Fruit fly (Drosophila melanogaster) whole organism, embryonic: ENCODE measurements around the gene Strip.

Experiments
- Asciz ChIP-seq: fragments of 200-800 bp; sonication (Bioruptor generic); optimal IDR thresholded peaks from 2 replicates; lab custom pipeline; 2017; ENCODE audit warnings: missing biosample characterization, mild to moderate bottlenecking, missing genetic modification characterization, missing genetic modification reagents
- B-H2 ChIP-seq: fragments of 200-800 bp; sonication (Bioruptor generic); optimal IDR thresholded peaks from 2 replicates; lab custom pipeline; 2018; ENCODE audit warnings: missing biosample characterization, mild to moderate bottlenecking, missing genetic modification characterization
- Bgb ChIP-seq: fragments of 200-800 bp; sonication (Bioruptor generic); IDR thresholded peaks from 2 replicates; pipeline ENCODE4 v1.3.6; 2022; ENCODE audit warnings: missing biosample characterization, missing genetic modification characterization; ENCODE audit not compliant: partially characterized antibody
- CG11504 ChIP-seq: fragments of 200-800 bp; sonication (Bioruptor generic); optimal IDR thresholded peaks from 3 replicates; lab custom pipeline; 2019; ENCODE audit warnings: missing biosample characterization, mild to moderate bottlenecking, missing genetic modification characterization, moderate library complexity
- CG12219 ChIP-seq: fragments of 200-800 bp; sonication (Bioruptor generic); optimal IDR thresholded peaks from 3 replicates; lab custom pipeline; 2018; ENCODE audit warnings: missing biosample characterization, mild to moderate bottlenecking, missing genetic modification characterization
- CG12942 ChIP-seq: fragments of 200-800 bp; sonication (Bioruptor generic); optimal IDR thresholded peaks from 3 replicates; lab custom pipeline; 2016; ENCODE audit warnings: missing biosample characterization, missing genetic modification characterization
- CG13123 ChIP-seq: fragments of 200-800 bp; sonication (Bioruptor generic); optimal IDR thresholded peaks from 2 replicates; lab custom pipeline; 2016; ENCODE audit warnings: missing biosample characterization, missing genetic modification characterization
- CG14965 ChIP-seq: fragments of 200-800 bp; sonication (Bioruptor generic); optimal IDR thresholded peaks from 2 replicates; lab custom pipeline; 2016; ENCODE audit warnings: missing biosample characterization, missing genetic modification characterization, borderline replicate concordance
- CG15269 ChIP-seq: fragments of 200-800 bp; sonication (Bioruptor generic); optimal IDR thresholded peaks from 2 replicates; lab custom pipeline; 2018; ENCODE audit warnings: missing biosample characterization, mild to moderate bottlenecking, missing genetic modification characterization, moderate library complexity
- CG16779 ChIP-seq: fragments of 200-800 bp; sonication (Bioruptor generic); IDR thresholded peaks from 2 replicates; pipeline ENCODE4 v1.3.6; 2022; ENCODE audit warnings: missing biosample characterization, missing genetic modification characterization
- CG18476 ChIP-seq: fragments of 200-800 bp; sonication (Bioruptor generic); optimal IDR thresholded peaks from 2 replicates; lab custom pipeline; 2016; ENCODE audit warnings: missing biosample characterization, mild to moderate bottlenecking, missing genetic modification characterization
- CG2129 ChIP-seq: fragments of 200-800 bp; sonication (Bioruptor generic); IDR thresholded peaks from 2 replicates; pipeline ENCODE4 v1.3.6; 2022; ENCODE audit warnings: missing biosample characterization, missing genetic modification characterization; ENCODE audit not compliant: partially characterized antibody
- CG31365 ChIP-seq: fragments of 200-800 bp; sonication (Bioruptor generic); optimal IDR thresholded peaks from 2 replicates; lab custom pipeline; 2018; ENCODE audit warnings: missing biosample characterization, mild to moderate bottlenecking, missing genetic modification characterization
- CG33213 ChIP-seq: fragments of 200-800 bp; sonication (Bioruptor generic); optimal IDR thresholded peaks from 3 replicates; lab custom pipeline; 2016; ENCODE audit warnings: missing biosample characterization, missing genetic modification characterization
- CG4424 ChIP-seq: fragments of 200-800 bp; sonication (Bioruptor generic); optimal IDR thresholded peaks from 3 replicates; lab custom pipeline; 2016; ENCODE audit warnings: missing biosample characterization, missing genetic modification characterization
- CG6175 ChIP-seq: fragments of 200-800 bp; sonication (Bioruptor generic); IDR thresholded peaks from 3 replicates; pipeline ENCODE4 v1.3.6; 2022; ENCODE audit warnings: missing biosample characterization, missing genetic modification characterization
- CG8765 ChIP-seq: fragments of 200-800 bp; sonication (Bioruptor generic); IDR thresholded peaks from 2 replicates; pipeline ENCODE4 v1.3.6; 2022; ENCODE audit warnings: missing biosample characterization, missing genetic modification characterization
- D ChIP-seq, 2 experiments: fragments of 200-800 bp in 1 of 2; fragments of >200 bp in 1 of 2; sonication (Bioruptor generic) in 1 of 2; optimal IDR thresholded peaks; 2 replicates in 1 of 2; 3 replicates in 1 of 2; lab custom pipeline; 2017; ENCODE audit warnings: mild to moderate bottlenecking in 1 of 2, missing biosample characterization in 1 of 2, missing genetic modification characterization in 1 of 2, missing genetic modification reagents in 1 of 2
- Dp ChIP-seq: fragments of 200-800 bp; sonication (Bioruptor generic); optimal IDR thresholded peaks from 2 replicates; lab custom pipeline; 2018; ENCODE audit warnings: missing biosample characterization, mild to moderate bottlenecking, missing genetic modification characterization, moderate library complexity
- Drgx ChIP-seq: fragments of 200-800 bp; sonication (Bioruptor generic); IDR thresholded peaks from 2 replicates; pipeline ENCODE4 v1.3.6; 2022; ENCODE audit warnings: missing biosample characterization, missing genetic modification characterization
- Fer3 ChIP-seq: fragments of 200-800 bp; sonication (Bioruptor generic); optimal IDR thresholded peaks from 2 replicates; lab custom pipeline; 2018; ENCODE audit warnings: missing biosample characterization, mild to moderate bottlenecking, missing genetic modification characterization, moderate library complexity
- Gug ChIP-seq: fragments of 200-800 bp; sonication (Bioruptor generic); IDR thresholded peaks from 4 replicates; pipeline ENCODE4 v1.3.6; 2022; ENCODE audit warnings: missing biosample characterization, missing genetic modification characterization
- H2.0 ChIP-seq: fragments of 200-800 bp; sonication (Bioruptor generic); IDR thresholded peaks from 2 replicates; pipeline ENCODE4 v1.3.6; 2022; ENCODE audit warnings: missing biosample characterization, missing genetic modification characterization
- HLH54F ChIP-seq: fragments of 200-800 bp; sonication (Bioruptor generic); optimal IDR thresholded peaks from 3 replicates; lab custom pipeline; 2016; ENCODE audit warnings: missing biosample characterization, missing genetic modification characterization
- HLHmδ ChIP-seq: fragments of 200-800 bp; sonication (Bioruptor generic); optimal IDR thresholded peaks from 2 replicates; lab custom pipeline; 2018; ENCODE audit warnings: missing biosample characterization, mild to moderate bottlenecking, missing genetic modification characterization, moderate library complexity
- Hmx ChIP-seq: fragments of 200-800 bp; sonication (Bioruptor generic); optimal IDR thresholded peaks from 2 replicates; lab custom pipeline; 2016; ENCODE audit warnings: missing biosample characterization, missing genetic modification characterization
- Lpt ChIP-seq: fragments of >200 bp; optimal IDR thresholded peaks from 2 replicates; lab custom pipeline; 2018; ENCODE audit warnings: missing biosample characterization, missing genetic modification characterization
- MBD-R2 ChIP-seq: fragments of 200-800 bp; sonication (Bioruptor generic); IDR thresholded peaks from 2 replicates; pipeline ENCODE4 v1.3.6; 2022; ENCODE audit warnings: missing biosample characterization, missing genetic modification characterization
- Med ChIP-seq: fragments of 200-800 bp; sonication (Bioruptor generic); peaks from one replicate; lab custom pipeline; 2016; ENCODE audit warnings: missing biosample characterization, missing genetic modification characterization, mild to moderate bottlenecking, inconsistent platforms, moderate library complexity
- Nf-YB ChIP-seq: fragments of 200-800 bp; sonication (Bioruptor generic); optimal IDR thresholded peaks from 3 replicates; lab custom pipeline; 2019; ENCODE audit warnings: missing biosample characterization, mild to moderate bottlenecking, missing genetic modification characterization, moderate library complexity
- Nf-YC ChIP-seq: fragments of 200-800 bp; optimal IDR thresholded peaks from 3 replicates; lab custom pipeline; 2019; ENCODE audit warnings: missing biosample characterization, mild to moderate bottlenecking, missing genetic modification characterization, moderate library complexity
- Oaz ChIP-seq: fragments of 200-800 bp; sonication (Bioruptor generic); IDR thresholded peaks from 2 replicates; pipeline ENCODE4 v1.3.6; 2022; ENCODE audit warnings: missing biosample characterization, missing genetic modification characterization
- Optix ChIP-seq: fragments of 200-800 bp; sonication (Bioruptor generic); IDR thresholded peaks from 3 replicates; pipeline ENCODE4 v1.3.6; 2022; ENCODE audit warnings: missing biosample characterization, missing genetic modification characterization
- Rfx ChIP-seq: fragments of 200-800 bp; sonication (Bioruptor generic); IDR thresholded peaks from 2 replicates; pipeline ENCODE4 v1.3.6; 2022; ENCODE audit warnings: missing biosample characterization, missing genetic modification characterization
- al ChIP-seq: fragments of 200-800 bp; sonication (Bioruptor generic); IDR thresholded peaks from 2 replicates; pipeline ENCODE4 v1.3.6; 2022; ENCODE audit warnings: missing biosample characterization, missing genetic modification characterization
- ash1 ChIP-seq: fragments of 200-800 bp; sonication (Bioruptor generic); optimal IDR thresholded peaks from 2 replicates; lab custom pipeline; 2018; ENCODE audit warnings: missing biosample characterization, mild to moderate bottlenecking, missing genetic modification characterization
- bab2 ChIP-seq: fragments of 200-800 bp; sonication (Bioruptor generic); optimal IDR thresholded peaks from 2 replicates; lab custom pipeline; 2016; ENCODE audit warnings: missing biosample characterization, missing genetic modification characterization
- br ChIP-seq: fragments of >200 bp; optimal IDR thresholded peaks from 2 replicates; lab custom pipeline; 2017
- cad ChIP-seq: fragments of >200 bp; optimal IDR thresholded peaks from 2 replicates; lab custom pipeline; 2017; ENCODE audit warnings: missing biosample characterization, missing genetic modification characterization
- dimm ChIP-seq: fragments of 200-800 bp; sonication (Bioruptor generic); IDR thresholded peaks from 2 replicates; pipeline ENCODE4 v1.3.6; 2022; ENCODE audit warnings: missing biosample characterization, missing genetic modification characterization
- dmrt99B ChIP-seq: fragments of 200-800 bp; sonication (Bioruptor generic); optimal IDR thresholded peaks from 2 replicates; lab custom pipeline; 2018; ENCODE audit warnings: missing biosample characterization, mild to moderate bottlenecking, missing genetic modification characterization, moderate library complexity
- emc ChIP-seq: fragments of 200-800 bp; sonication (Bioruptor generic); optimal IDR thresholded peaks from 2 replicates; lab custom pipeline; 2016; ENCODE audit warnings: missing biosample characterization, missing genetic modification characterization
- fd102C ChIP-seq: fragments of 200-800 bp; sonication (Bioruptor generic); optimal IDR thresholded peaks from 2 replicates; lab custom pipeline; 2018; ENCODE audit warnings: missing biosample characterization, mild to moderate bottlenecking, missing genetic modification characterization, moderate library complexity
- gsb ChIP-seq: fragments of 200-800 bp; sonication (Bioruptor generic); IDR thresholded peaks from 2 replicates; pipeline ENCODE4 v1.3.6; 2022; ENCODE audit warnings: missing biosample characterization, missing genetic modification characterization
- her ChIP-seq: fragments of 200-800 bp; sonication (Bioruptor generic); optimal IDR thresholded peaks from 2 replicates; lab custom pipeline; 2016; ENCODE audit warnings: missing biosample characterization, missing genetic modification characterization
- ken ChIP-seq: fragments of 200-800 bp; sonication (Bioruptor generic); IDR thresholded peaks from 3 replicates; pipeline ENCODE4 v1.3.6; 2022; ENCODE audit warnings: missing biosample characterization, missing genetic modification characterization
- peb ChIP-seq: fragments of 200-800 bp; sonication (Bioruptor generic); IDR thresholded peaks from 2 replicates; pipeline ENCODE4 v1.3.6; 2022; ENCODE audit warnings: missing biosample characterization, missing genetic modification characterization
- pita ChIP-seq: fragments of 200-800 bp; sonication (Bioruptor generic); optimal IDR thresholded peaks from 2 replicates; lab custom pipeline; 2017; ENCODE audit warnings: missing biosample characterization, mild to moderate bottlenecking, missing genetic modification characterization
- pnt ChIP-seq: fragments of 200-800 bp; sonication (Bioruptor generic); optimal IDR thresholded peaks from 3 replicates; lab custom pipeline; 2016; ENCODE audit warnings: missing biosample characterization, missing genetic modification characterization
- shn ChIP-seq: fragments of 200-800 bp; sonication (Bioruptor generic); optimal IDR thresholded peaks from 3 replicates; lab custom pipeline; 2016; ENCODE audit warnings: missing biosample characterization, missing genetic modification characterization
- slbo ChIP-seq: fragments of 200-800 bp; sonication (Bioruptor generic); IDR thresholded peaks from 2 replicates; pipeline ENCODE4 v1.3.6; 2022; ENCODE audit warnings: missing biosample characterization, missing genetic modification characterization
- zfh2 ChIP-seq: fragments of 200-800 bp; sonication (Bioruptor generic); optimal IDR thresholded peaks from 2 replicates; lab custom pipeline; 2016; ENCODE audit warnings: missing biosample characterization, missing genetic modification characterization

Gene Strip

DNA sequence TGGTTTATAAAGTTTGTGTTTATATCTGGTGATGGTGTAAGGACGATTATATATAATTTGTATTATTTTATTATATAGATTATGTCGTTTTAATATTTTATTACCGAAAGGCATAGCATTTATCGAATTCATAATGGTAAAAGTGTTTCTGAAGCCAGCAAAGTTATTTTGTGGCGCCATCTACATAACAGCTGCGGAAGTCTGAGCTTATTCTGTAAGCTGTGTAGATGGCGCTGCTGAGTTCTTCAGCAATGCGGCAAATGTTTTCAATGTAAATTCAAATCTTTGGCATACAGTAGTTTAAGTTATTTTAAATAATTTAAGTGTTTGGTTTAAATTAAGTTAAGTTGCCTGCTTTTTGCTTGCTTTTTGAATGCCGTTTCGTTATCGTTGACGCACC, 40.3 kb downstream of the Strip start:
- TF ChIP-seq MBD-R2 (GFP tag; lab: Robert Waterston, UW) = peak; percentile 18; the same call in 1 of the 2 replicates
- no peak for TF ChIP-seq pnt (GFP tag; lab: Kevin White, UChicago)
- peak; percentile 2 for TF ChIP-seq bab2
- TF ChIP-seq CG12219 (GFP tag; lab: Kevin White, UChicago) = no peak
- no peak for TF ChIP-seq dimm (GFP tag; lab: Robert Waterston, UW)
- no peak for TF ChIP-seq pita (GFP tag; lab: Kevin White, UChicago)
- peak; percentile 26 for TF ChIP-seq Dp (GFP tag; lab: Kevin White, UChicago)
- no peak for TF ChIP-seq CG18476 (GFP tag; lab: Kevin White, UChicago)
- no peak for TF ChIP-seq Nf-YC
- TF ChIP-seq Rfx (GFP tag; lab: Robert Waterston, UW) = peak; percentile 83
- no peak for TF ChIP-seq dmrt99B (tag; lab: Kevin White, UChicago)
- TF ChIP-seq H2.0 = peak; percentile 52
- TF ChIP-seq CG15269 (tag; lab: Kevin White, UChicago) = no peak
- TF ChIP-seq al (GFP tag; lab: Robert Waterston, UW) = no peak
- TF ChIP-seq br (lab: Kevin White, UChicago) = no peak
- TF ChIP-seq CG33213 (GFP tag; lab: Kevin White, UChicago) = peak; percentile 27
- no peak for TF ChIP-seq Nf-YB
- TF ChIP-seq CG4424 (GFP tag; lab: Kevin White, UChicago) = peak; percentile 39
- no peak for TF ChIP-seq CG11504 (tag; lab: Kevin White, UChicago)
- no peak for TF ChIP-seq CG6175 (GFP tag; lab: Robert Waterston, UW)
- TF ChIP-seq Oaz (GFP tag; lab: Robert Waterston, UW) = peak; percentile 36; the same call in 1 of the 2 replicates
- no peak for TF ChIP-seq fd102C (GFP tag; lab: Kevin White, UChicago)
- TF ChIP-seq CG2129 (GFP tag; lab: Robert Waterston, UW) = no peak
- TF ChIP-seq CG13123 (GFP tag; lab: Kevin White, UChicago) = no peak
- TF ChIP-seq peb (GFP tag; lab: Robert Waterston, UW) = no peak
- peak; percentile 79 for TF ChIP-seq slbo (GFP tag; lab: Robert Waterston, UW)
- TF ChIP-seq Gug (GFP tag; lab: Robert Waterston, UW) = peak; percentile 29; the same call in 1 of the 4 replicates
- no peak for TF ChIP-seq ken (GFP tag; lab: Robert Waterston, UW)
- TF ChIP-seq CG16779 (GFP tag; lab: Robert Waterston, UW) = no peak
- no peak for TF ChIP-seq D (optimal IDR thresholded peaks at IDR 0.05; lab: Kevin White, UChicago)
- TF ChIP-seq D (GFP tag; optimal IDR thresholded peaks at IDR 0.05; lab: Kevin White, UChicago) = no peak
- TF ChIP-seq Med (GFP tag; lab: Kevin White, UChicago) = peak; percentile 16
- no peak for TF ChIP-seq CG12942 (GFP tag; lab: Kevin White, UChicago)
- TF ChIP-seq Drgx (GFP tag; lab: Robert Waterston, UW) = no peak
- no peak for TF ChIP-seq Lpt (GFP tag; lab: Kevin White, UChicago)
- TF ChIP-seq her (GFP tag; lab: Kevin White, UChicago) = no peak
- no peak for TF ChIP-seq Asciz
- TF ChIP-seq ash1 (GFP tag; lab: Kevin White, UChicago) = no peak
- TF ChIP-seq gsb (GFP tag; lab: Robert Waterston, UW) = no peak
- TF ChIP-seq cad (GFP tag; lab: Kevin White, UChicago) = no peak
- TF ChIP-seq CG8765 = no peak
- 0 out of 2 replicates have a peak, but pooled peaks have one; percentile 33 for TF ChIP-seq Bgb (GFP tag; lab: Robert Waterston, UW)
- no peak for TF ChIP-seq zfh2 (GFP tag; lab: Kevin White, UChicago)
- no peak for TF ChIP-seq Optix (GFP tag; lab: Robert Waterston, UW)
- no peak for TF ChIP-seq CG14965
- TF ChIP-seq CG31365 = no peak
- no peak for TF ChIP-seq Hmx (GFP tag; lab: Kevin White, UChicago)
- TF ChIP-seq shn (GFP tag; lab: Kevin White, UChicago) = no peak
- no peak for TF ChIP-seq HLH54F
- no peak for TF ChIP-seq B-H2 (GFP tag; lab: Kevin White, UChicago)
- TF ChIP-seq emc = no peak
- no peak for TF ChIP-seq HLHmδ
- peak; percentile 32 for TF ChIP-seq Fer3 (tag; lab: Kevin White, UChicago)
